Fruit fly (Drosophila melanogaster) whole organism, embryonic: ENCODE results near the gene Sfp26Ad.

ENCODE experiments used
- ATbp ChIP-seq: fragments of 200-800 bp; sonication (Bioruptor generic); optimal IDR thresholded peaks from 2 replicates; lab custom pipeline; 2017; ENCODE audit warnings: missing biosample characterization, mild to moderate bottlenecking, missing genetic modification characterization, missing genetic modification reagents
- Bdp1 ChIP-seq: fragments of 200-800 bp; sonication (Bioruptor generic); optimal IDR thresholded peaks from 3 replicates; lab custom pipeline; 2016; ENCODE audit warnings: missing biosample characterization, missing genetic modification characterization
- CG12391 ChIP-seq: fragments of 200-800 bp; sonication (Bioruptor generic); optimal IDR thresholded peaks from 3 replicates; lab custom pipeline; 2018; ENCODE audit warnings: missing biosample characterization, mild to moderate bottlenecking, missing genetic modification characterization, moderate library complexity
- CG12659 ChIP-seq: fragments of 200-800 bp; sonication (Bioruptor generic); optimal IDR thresholded peaks from 3 replicates; lab custom pipeline; 2017; ENCODE audit warnings: mild to moderate bottlenecking, missing biosample characterization, missing genetic modification reagents, missing genetic modification characterization
- CG12744 ChIP-seq: fragments of 200-800 bp; sonication (Bioruptor generic); optimal IDR thresholded peaks from 2 replicates; lab custom pipeline; 2016; ENCODE audit warnings: missing biosample characterization, missing genetic modification characterization
- CG12769 ChIP-seq: fragments of 200-800 bp; sonication (Bioruptor generic); optimal IDR thresholded peaks from 2 replicates; lab custom pipeline; 2019; ENCODE audit warnings: missing biosample characterization, mild to moderate bottlenecking, missing genetic modification characterization, moderate library complexity
- CG13424 ChIP-seq: fragments of 200-800 bp; sonication (Bioruptor generic); optimal IDR thresholded peaks from 2 replicates; lab custom pipeline; 2019; ENCODE audit warnings: missing biosample characterization, mild to moderate bottlenecking, missing genetic modification characterization, moderate library complexity
- CG13624 ChIP-seq: fragments of 200-800 bp; sonication (Bioruptor generic); optimal IDR thresholded peaks from 2 replicates; lab custom pipeline; 2016; ENCODE audit warnings: missing biosample characterization, missing genetic modification characterization
- CG1602 ChIP-seq: fragments of 200-800 bp; sonication (Bioruptor generic); optimal IDR thresholded peaks from 3 replicates; lab custom pipeline; 2016; ENCODE audit warnings: missing biosample characterization, missing genetic modification characterization
- CG17186 ChIP-seq: fragments of 200-800 bp; sonication (Bioruptor generic); optimal IDR thresholded peaks from 3 replicates; lab custom pipeline; 2017; ENCODE audit warnings: missing biosample characterization, missing genetic modification reagents, missing genetic modification characterization
- CG17568 ChIP-seq: fragments of 200-800 bp; sonication (Bioruptor generic); optimal IDR thresholded peaks from 2 replicates; lab custom pipeline; 2018; ENCODE audit warnings: missing biosample characterization, mild to moderate bottlenecking, missing genetic modification characterization, moderate library complexity
- CG18011 ChIP-seq: fragments of 200-800 bp; sonication (Bioruptor generic); optimal IDR thresholded peaks from 2 replicates; lab custom pipeline; 2017; ENCODE audit warnings: missing biosample characterization, missing genetic modification characterization, mild to moderate bottlenecking, moderate library complexity, missing genotype
- CG2116 ChIP-seq: fragments of 200-800 bp; sonication (Bioruptor generic); optimal IDR thresholded peaks from 3 replicates; lab custom pipeline; 2018; ENCODE audit warnings: missing biosample characterization, mild to moderate bottlenecking, missing genetic modification characterization
- CG2129 ChIP-seq: fragments of 200-800 bp; sonication (Bioruptor generic); IDR thresholded peaks from 2 replicates; pipeline ENCODE4 v1.3.6; 2022; ENCODE audit warnings: missing biosample characterization, missing genetic modification characterization; ENCODE audit not compliant: partially characterized antibody
- CG30431 ChIP-seq: fragments of 200-800 bp; sonication (Bioruptor generic); optimal IDR thresholded peaks from 2 replicates; lab custom pipeline; 2017; ENCODE audit warnings: missing biosample characterization, missing genetic modification characterization
- CG34422 ChIP-seq: fragments of 200-800 bp; sonication (Bioruptor generic); IDR thresholded peaks from 3 replicates; pipeline ENCODE4 v1.3.6; 2022; ENCODE audit warnings: missing biosample characterization, missing genetic modification characterization
- CG4854 ChIP-seq: fragments of 200-800 bp; sonication (Bioruptor generic); optimal IDR thresholded peaks from 2 replicates; lab custom pipeline; 2016; ENCODE audit warnings: missing biosample characterization, missing genetic modification characterization, inconsistent platforms
- CG5180 ChIP-seq: fragments of 200-800 bp; sonication (Bioruptor generic); optimal IDR thresholded peaks from 3 replicates; lab custom pipeline; 2017; ENCODE audit warnings: missing biosample characterization, missing genetic modification characterization, mild to moderate bottlenecking, moderate library complexity, missing genetic modification reagents
- CG6683 ChIP-seq: fragments of 200-800 bp; sonication (Bioruptor generic); optimal IDR thresholded peaks from 2 replicates; lab custom pipeline; 2017; ENCODE audit warnings: missing biosample characterization, mild to moderate bottlenecking, missing genetic modification characterization, missing genetic modification reagents
- CG6791 ChIP-seq: fragments of 200-800 bp; sonication (Bioruptor generic); IDR thresholded peaks from 3 replicates; pipeline ENCODE4 v1.3.6; 2022; ENCODE audit warnings: missing biosample characterization, missing genetic modification characterization; ENCODE audit not compliant: partially characterized antibody
- CG8089 ChIP-seq: fragments of 200-800 bp; sonication (Bioruptor generic); optimal IDR thresholded peaks from 3 replicates; lab custom pipeline; 2016; ENCODE audit warnings: missing biosample characterization, missing genetic modification characterization
- CG8478 ChIP-seq: fragments of >200 bp; optimal IDR thresholded peaks from 2 replicates; lab custom pipeline; 2018
- CTCF ChIP-seq: fragments of 200-800 bp; sonication (Bioruptor generic); optimal IDR thresholded peaks from 2 replicates; lab custom pipeline; 2017; ENCODE audit warnings: missing biosample characterization, mild to moderate bottlenecking, missing genetic modification characterization, moderate library complexity
- Doc3 ChIP-seq: fragments of 200-800 bp; sonication (Bioruptor generic); IDR thresholded peaks from 3 replicates; pipeline ENCODE4 v1.3.6; 2022; ENCODE audit warnings: missing biosample characterization, missing genetic modification characterization; ENCODE audit not compliant: partially characterized antibody
- Fer2 ChIP-seq: fragments of 200-800 bp; sonication (Bioruptor generic); optimal IDR thresholded peaks from 2 replicates; lab custom pipeline; 2018; ENCODE audit warnings: missing biosample characterization, mild to moderate bottlenecking, missing genetic modification characterization, moderate library complexity
- MESR4 ChIP-seq: fragments of 200-800 bp; sonication (Bioruptor generic); optimal IDR thresholded peaks from 2 replicates; lab custom pipeline; 2018; ENCODE audit warnings: missing biosample characterization, mild to moderate bottlenecking, missing genetic modification characterization, moderate library complexity
- Med ChIP-seq: fragments of 200-800 bp; sonication (Bioruptor generic); peaks from one replicate; lab custom pipeline; 2016; ENCODE audit warnings: missing biosample characterization, missing genetic modification characterization, mild to moderate bottlenecking, inconsistent platforms, moderate library complexity
- Nf-YA ChIP-seq: fragments of 200-800 bp; sonication (Bioruptor generic); IDR thresholded peaks from 2 replicates; pipeline ENCODE4 v1.3.6; 2022; ENCODE audit warnings: missing biosample characterization, missing genetic modification characterization
- Poxn ChIP-seq: fragments of 200-800 bp; sonication (Bioruptor generic); IDR thresholded peaks from 2 replicates; pipeline ENCODE4 v1.3.6; 2022; ENCODE audit warnings: missing biosample characterization, missing genetic modification characterization
- Rx ChIP-seq: fragments of 200-800 bp; sonication (Bioruptor generic); IDR thresholded peaks from 2 replicates; pipeline ENCODE4 v1.3.6; 2022; ENCODE audit warnings: missing biosample characterization, missing genetic modification characterization
- Spps ChIP-seq: fragments of 200-800 bp; sonication (Bioruptor generic); optimal IDR thresholded peaks from 2 replicates; lab custom pipeline; 2018; ENCODE audit warnings: missing biosample characterization, mild to moderate bottlenecking, missing genetic modification characterization
- ato ChIP-seq: fragments of 200-800 bp; sonication (Bioruptor generic); IDR thresholded peaks from 2 replicates; pipeline ENCODE4 v1.3.6; 2022; ENCODE audit warnings: missing biosample characterization, missing genetic modification characterization; ENCODE audit not compliant: partially characterized antibody
- bsh ChIP-seq, 2 experiments: fragments of 200-800 bp; sonication (Bioruptor generic); optimal IDR thresholded peaks; 2 replicates each; lab custom pipeline; 2017 to 2018; ENCODE audit warnings: mild to moderate bottlenecking in 2 of 2, missing biosample characterization in 2 of 2, missing genetic modification characterization in 2 of 2, moderate library complexity in 1 of 2
- btn ChIP-seq: fragments of 200-800 bp; sonication (Bioruptor generic); optimal IDR thresholded peaks from 2 replicates; lab custom pipeline; 2016; ENCODE audit warnings: missing biosample characterization, missing genetic modification characterization
- danr ChIP-seq: fragments of 200-800 bp; sonication (Bioruptor generic); IDR thresholded peaks from 2 replicates; pipeline ENCODE4 v1.3.6; 2022; ENCODE audit warnings: missing biosample characterization, missing genetic modification characterization
- fd3F ChIP-seq: fragments of 200-800 bp; sonication (Bioruptor generic); optimal IDR thresholded peaks from 2 replicates; lab custom pipeline; 2018; ENCODE audit warnings: missing biosample characterization, mild to moderate bottlenecking, missing genetic modification characterization, moderate library complexity
- fd96Cb ChIP-seq: fragments of 200-800 bp; sonication (Bioruptor generic); optimal IDR thresholded peaks from 2 replicates; lab custom pipeline; 2018; ENCODE audit warnings: missing biosample characterization, mild to moderate bottlenecking, missing genetic modification characterization, moderate library complexity
- gro ChIP-seq: fragments of 200-800 bp; sonication (Bioruptor generic); optimal IDR thresholded peaks from 2 replicates; lab custom pipeline; 2016; ENCODE audit warnings: missing biosample characterization, missing genetic modification characterization
- klu ChIP-seq: fragments of 200-800 bp; sonication (Bioruptor generic); IDR thresholded peaks from 2 replicates; pipeline ENCODE4 v1.3.6; 2022; ENCODE audit warnings: missing biosample characterization, missing genetic modification characterization
- lilli ChIP-seq: fragments of 200-800 bp; sonication (Bioruptor generic); optimal IDR thresholded peaks from 3 replicates; lab custom pipeline; 2016; ENCODE audit warnings: missing biosample characterization, missing genetic modification characterization
- mirr ChIP-seq: fragments of 200-800 bp; sonication (Bioruptor generic); optimal IDR thresholded peaks from 3 replicates; lab custom pipeline; 2018; ENCODE audit warnings: missing biosample characterization, mild to moderate bottlenecking, missing genetic modification characterization
- pan ChIP-seq, 4 experiments: fragments of >200 bp in 3 of 4; fragments of 200-800 bp in 1 of 4; sonication (Bioruptor generic) in 1 of 4; optimal IDR thresholded peaks in 3 of 4; IDR thresholded peaks in 1 of 4; 2 replicates each; pipeline versions ENCODE4 v1.3.6 to Lab custom; 2017 to 2022; ENCODE audit warnings: missing biosample characterization in 2 of 4, missing genetic modification characterization in 2 of 4, mixed read lengths in 1 of 4
- pum ChIP-seq: fragments of 200-800 bp; sonication (Bioruptor generic); optimal IDR thresholded peaks from 2 replicates; lab custom pipeline; 2016; ENCODE audit warnings: missing biosample characterization, missing genetic modification characterization
- ranshi ChIP-seq: fragments of 200-800 bp; sonication (Bioruptor generic); IDR thresholded peaks from 2 replicates; pipeline ENCODE4 v1.3.6; 2022; ENCODE audit warnings: missing biosample characterization, missing genetic modification characterization
- row ChIP-seq: fragments of 200-800 bp; sonication (Bioruptor generic); IDR thresholded peaks from 3 replicates; pipeline ENCODE4 v1.3.6; 2022; ENCODE audit warnings: missing biosample characterization, missing genetic modification characterization
- schlank ChIP-seq: fragments of 200-800 bp; sonication (Bioruptor generic); optimal IDR thresholded peaks from 2 replicates; lab custom pipeline; 2018; ENCODE audit warnings: missing biosample characterization, mild to moderate bottlenecking, missing genetic modification characterization
- slp2 ChIP-seq: fragments of 200-800 bp; sonication (Bioruptor generic); optimal IDR thresholded peaks from 2 replicates; lab custom pipeline; 2016; ENCODE audit warnings: missing biosample characterization, missing genetic modification characterization
- tap ChIP-seq: fragments of 200-800 bp; optimal IDR thresholded peaks from 3 replicates; lab custom pipeline; 2019; ENCODE audit warnings: missing biosample characterization, mild to moderate bottlenecking, missing genetic modification characterization, moderate library complexity
- zfh2 ChIP-seq: fragments of 200-800 bp; sonication (Bioruptor generic); optimal IDR thresholded peaks from 2 replicates; lab custom pipeline; 2016; ENCODE audit warnings: missing biosample characterization, missing genetic modification characterization

The Sfp26Ad gene

DNA sequence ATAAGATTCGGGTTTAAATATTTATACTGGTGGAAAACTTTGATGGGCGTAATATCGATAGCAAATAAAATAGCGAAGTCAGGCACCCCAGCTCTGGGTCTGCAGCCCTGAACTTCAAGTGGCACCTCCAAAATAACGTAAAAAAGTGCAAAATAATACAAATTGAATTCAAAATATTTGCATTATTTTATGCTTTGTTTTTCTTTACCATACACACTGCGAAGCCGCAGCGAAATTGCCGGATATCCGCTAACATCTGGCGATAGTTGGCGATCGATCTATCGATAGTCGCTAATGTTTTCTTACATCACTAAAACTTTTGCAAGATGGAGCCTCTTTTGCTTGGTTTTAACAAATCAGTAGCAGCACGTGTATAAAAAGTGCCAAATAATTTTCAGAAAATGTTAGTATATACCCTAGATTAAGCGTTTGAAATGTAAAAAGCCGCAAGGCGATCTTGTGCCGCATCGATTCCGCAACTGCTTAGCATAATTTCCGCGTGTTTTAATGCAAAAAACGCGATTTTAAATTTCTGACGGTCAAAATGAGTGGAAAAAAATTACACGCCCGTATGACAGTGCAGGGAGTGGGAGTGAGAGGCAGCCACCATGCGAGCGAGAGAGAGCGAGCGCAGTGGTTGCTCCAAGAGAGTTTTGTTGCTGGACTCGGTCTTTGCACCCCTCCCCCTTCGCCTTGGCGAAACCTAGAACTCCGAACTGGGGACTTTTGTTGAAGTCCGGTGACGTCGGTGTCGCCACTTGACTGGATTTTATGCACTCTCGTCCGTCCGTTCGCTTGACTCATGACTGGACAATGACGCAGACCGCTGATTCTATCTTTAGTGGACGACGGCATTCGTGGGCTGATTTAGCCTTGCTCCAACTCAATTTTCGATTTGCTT is 38.6 kb upstream of the Sfp26Ad start, which contains the start of gene eIF4A (continued):
- no peak for TF ChIP-seq CG6791 (GFP tag; lab: Robert Waterston, UW)
- TF ChIP-seq ranshi (GFP tag; lab: Robert Waterston, UW): no peak
- peak; percentile 54 for TF ChIP-seq CG12659
- no peak for TF ChIP-seq fd96Cb
- TF ChIP-seq CG18011 (GFP tag; lab: Kevin White, UChicago): no peak
- no peak for TF ChIP-seq CG12744 (GFP tag; lab: Kevin White, UChicago)
- TF ChIP-seq klu (GFP tag; lab: Robert Waterston, UW): no peak
- no peak for TF ChIP-seq fd3F (GFP tag; lab: Kevin White, UChicago)
- TF ChIP-seq tap (tag; lab: Kevin White, UChicago): peak; percentile 19
- TF ChIP-seq CG12391: peak; percentile 25
- no peak for TF ChIP-seq CG12769 (tag; lab: Kevin White, UChicago)
- TF ChIP-seq CG2116 (GFP tag; lab: Kevin White, UChicago): peak; percentile 51
- no peak for TF ChIP-seq danr
- TF ChIP-seq ato (GFP tag; lab: Robert Waterston, UW): no peak
- no peak for TF ChIP-seq CG34422 (GFP tag; lab: Robert Waterston, UW)
- peak; percentile 64 for TF ChIP-seq CG17186 (GFP tag; lab: Kevin White, UChicago)
- no peak for TF ChIP-seq CG5180 (GFP tag; lab: Kevin White, UChicago)
- no peak for TF ChIP-seq Nf-YA (GFP tag; lab: Robert Waterston, UW)
- TF ChIP-seq CG2129 (GFP tag; lab: Robert Waterston, UW): no peak
- peak; percentile 11 for TF ChIP-seq Spps (tag; lab: Kevin White, UChicago)
- TF ChIP-seq pan (optimal IDR thresholded peaks at IDR 0.05; lab: Kevin White, UChicago): no peak
- no peak for TF ChIP-seq pan (GFP tag; optimal IDR thresholded peaks at IDR 0.05 in 1 of 2, IDR thresholded peaks at IDR 0.05 in 1 of 2)
- peak; percentile 91 for TF ChIP-seq Med (GFP tag; lab: Kevin White, UChicago)
- TF ChIP-seq row: no peak
- no peak for TF ChIP-seq CG4854 (GFP tag; lab: Kevin White, UChicago)
- no peak for TF ChIP-seq gro
- TF ChIP-seq bsh (GFP tag; optimal IDR thresholded peaks at IDR 0.05; lab: Kevin White, UChicago): peak in 1 of 2 experiments; percentile 22
- peak; percentile 40 for TF ChIP-seq mirr (GFP tag; lab: Kevin White, UChicago)
- TF ChIP-seq Fer2 (tag; lab: Kevin White, UChicago): peak; percentile 9
- TF ChIP-seq CG1602: no peak
- TF ChIP-seq slp2 (GFP tag; lab: Kevin White, UChicago): no peak
- TF ChIP-seq pum: no peak
- TF ChIP-seq CG13424: no peak
- TF ChIP-seq CG13624: peak; percentile 20
- no peak for TF ChIP-seq CG6683
- TF ChIP-seq CG8089 (GFP tag; lab: Kevin White, UChicago): no peak
- peak; percentile 96 for TF ChIP-seq MESR4
- no peak for TF ChIP-seq Bdp1 (GFP tag; lab: Kevin White, UChicago)
- TF ChIP-seq CG17568 (GFP tag; lab: Kevin White, UChicago): peak; percentile 47
- no peak for TF ChIP-seq lilli
- no peak for TF ChIP-seq zfh2 (GFP tag; lab: Kevin White, UChicago)
- TF ChIP-seq Doc3 (GFP tag; lab: Robert Waterston, UW): no peak
- TF ChIP-seq Rx (GFP tag; lab: Robert Waterston, UW): no peak
- peak; percentile 4 for TF ChIP-seq ATbp (GFP tag; lab: Kevin White, UChicago)
- peak; percentile 19 for TF ChIP-seq schlank (tag; lab: Kevin White, UChicago)
- no peak for TF ChIP-seq CTCF (GFP tag; lab: Kevin White, UChicago)
- no peak for TF ChIP-seq btn (GFP tag; lab: Kevin White, UChicago)
- TF ChIP-seq CG30431: no peak
- no peak for TF ChIP-seq Poxn (GFP tag; lab: Robert Waterston, UW)
- no peak for TF ChIP-seq CG8478 (lab: Kevin White, UChicago)
